Worm (Caenorhabditis elegans): ENCODE measurements around the gene R02D5.6.

R02D5.6 gene

DNA sequence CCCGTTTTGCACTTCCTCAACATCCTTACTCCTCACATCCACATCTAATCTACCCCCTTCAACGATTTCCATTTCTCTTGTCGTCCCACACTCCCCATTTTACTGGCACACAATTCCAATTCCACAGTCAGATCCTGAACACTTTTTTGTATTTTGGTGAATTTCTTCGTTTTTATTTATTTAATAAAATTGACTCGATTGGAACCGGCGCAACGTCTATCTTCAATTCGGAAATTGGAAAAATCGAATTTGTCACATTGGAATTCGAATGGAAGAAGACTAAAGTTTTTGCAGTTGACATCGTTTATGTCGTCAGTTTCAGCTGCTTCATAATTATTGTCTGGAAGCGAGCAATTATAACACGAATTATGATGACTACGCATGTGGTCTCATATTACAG is 9.3 kb upstream of the R02D5.6 start:
- TF ChIP-seq C38D4.7 (GFP tag; optimal IDR thresholded peaks at IDR 0.05) = no peak
- TF ChIP-seq pag-3 (tag; optimal IDR thresholded peaks at IDR 0.05; ENCODE audit: borderline replicate concordance) = no peak
- no peak for TF ChIP-seq fax-1 (tag; optimal IDR thresholded peaks at IDR 0.05)
- TF ChIP-seq unc-42 (tag; optimal IDR thresholded peaks at IDR 0.05) = peak; percentile 65
- TF ChIP-seq unc-55 (GFP tag; optimal IDR thresholded peaks at IDR 0.05) = no peak

ce11 chrV:14525089-14525488 is 7.2 kb upstream of the R02D5.6 start, which contains the start of gene hda-1:
Gene hda-1, plus strand, starts transcription at chrV:14525389.
- no peak for TF ChIP-seq ceh-24 (tag; optimal IDR thresholded peaks at IDR 0.05)
- TF ChIP-seq ceh-30 (tag; optimal IDR thresholded peaks at IDR 0.05) = no peak
- no peak for TF ChIP-seq rnt-1 (tag; optimal IDR thresholded peaks at IDR 0.05)
- no peak for TF ChIP-seq pros-1 (tag; optimal IDR thresholded peaks at IDR 0.05)
- TF ChIP-seq hlh-30 (tag; optimal IDR thresholded peaks at IDR 0.05; ENCODE audit: insufficient read depth) = no peak
- no peak for TF ChIP-seq pag-3 (tag; optimal IDR thresholded peaks at IDR 0.05; ENCODE audit: borderline replicate concordance)
- no peak for TF ChIP-seq pat-9 (tag; optimal IDR thresholded peaks at IDR 0.05)
- no peak for TF ChIP-seq ets-4 (tag; optimal IDR thresholded peaks at IDR 0.05)
- no peak for TF ChIP-seq pha-2 (tag; optimal IDR thresholded peaks at IDR 0.05)
- no peak for TF ChIP-seq ceh-9 (tag; optimal IDR thresholded peaks at IDR 0.05)
- no peak for TF ChIP-seq ceh-48 (tag; optimal IDR thresholded peaks at IDR 0.05)
- TF ChIP-seq ztf-16 (tag; optimal IDR thresholded peaks at IDR 0.05) = no peak

ce11 chrV:14523788-14524582 is 6.1 kb upstream of the R02D5.6 start, which contains the start of gene ril-1:
Gene ril-1, minus strand, starts transcription at chrV:14524129.
- TF ChIP-seq tbx-7 (tag; optimal IDR thresholded peaks at IDR 0.05) (no peak), hlh-8 (tag; optimal IDR thresholded peaks at IDR 0.05) (no peak), ttx-3 (tag; optimal IDR thresholded peaks at IDR 0.05) (peak; percentile 53), fax-1 (tag; optimal IDR thresholded peaks at IDR 0.05) (peak; percentile 12), npax-4 (tag; optimal IDR thresholded peaks at IDR 0.05) (peak; percentile 7), ahr-1 (tag; optimal IDR thresholded peaks at IDR 0.05) (no peak), zip-5 (tag; optimal IDR thresholded peaks at IDR 0.05) (no peak), ceh-6 (GFP tag; optimal IDR thresholded peaks at IDR 0.05) (no peak), fkh-10 (GFP tag; optimal IDR thresholded peaks at IDR 0.05) (no peak), ceh-30 (tag; optimal IDR thresholded peaks at IDR 0.05) (no peak), dve-1 (tag; optimal IDR thresholded peaks at IDR 0.05) (no peak), gmeb-2 (tag; optimal IDR thresholded peaks at IDR 0.05) (peak; percentile 34), hlh-13 (GFP tag; optimal IDR thresholded peaks at IDR 0.05) (no peak), pha-4 (tag; optimal IDR thresholded peaks at IDR 0.05) (no peak), unc-3 (GFP tag; conservative IDR thresholded peaks at IDR 0.05) (no peak), unc-3 (tag; optimal IDR thresholded peaks at IDR 0.05) (peak; percentile 1), che-1 (tag; optimal IDR thresholded peaks at IDR 0.05) (peak; percentile 37), madf-2 (tag; optimal IDR thresholded peaks at IDR 0.05) (no peak), ceh-18 (tag; optimal IDR thresholded peaks at IDR 0.05) (no peak), Y22D7AL.16 (tag; optimal IDR thresholded peaks at IDR 0.05) (no peak), ref-2 (tag; optimal IDR thresholded peaks at IDR 0.05) (no peak), ceh-19 (GFP tag; optimal IDR thresholded peaks at IDR 0.05) (no peak), hlh-15 (tag; optimal IDR thresholded peaks at IDR 0.05) (no peak), tbx-2 (tag; optimal IDR thresholded peaks at IDR 0.05) (peak; percentile 35), ceh-31 (tag; optimal IDR thresholded peaks at IDR 0.05) (peak; percentile 44), mec-3 (tag; optimal IDR thresholded peaks at IDR 0.05; ENCODE audit: borderline replicate concordance) (no peak), eyg-1 (tag; optimal IDR thresholded peaks at IDR 0.05) (peak; percentile 3), nfya-1 (tag; optimal IDR thresholded peaks at IDR 0.05) (peak; percentile 29), pqm-1 (tag; optimal IDR thresholded peaks at IDR 0.05) (no peak), nhr-11 (tag; optimal IDR thresholded peaks at IDR 0.05) (no peak), fkh-6 (tag; optimal IDR thresholded peaks at IDR 0.05) (peak; percentile 10), ceh-45 (GFP tag; IDR thresholded peaks at IDR 0.05) (no peak), T23F11.4 (GFP tag; optimal IDR thresholded peaks at IDR 0.05) (peak; percentile 15), unc-55 (GFP tag; optimal IDR thresholded peaks at IDR 0.05) (no peak), ceh-22 (tag; optimal IDR thresholded peaks at IDR 0.05) (no peak), lin-11 (tag; optimal IDR thresholded peaks at IDR 0.05) (no peak)
